Fruit fly (Drosophila melanogaster): ENCODE measurements around the gene Axs.

- TF ChIP-seq CG2712 (tag; optimal IDR thresholded peaks at IDR 0.05) (no peak), CG3163 (GFP tag; optimal IDR thresholded peaks at IDR 0.05) (no peak), CG2889 (GFP tag; IDR thresholded peaks at IDR 0.05) (no peak), E2f1 (GFP tag; IDR thresholded peaks at IDR 0.05) (no peak)
These were observed 23.1 kb downstream of the Axs start for dm6 chrX:16660632-16661031.

All from whole organism, embryonic.